In genomic region chrX:21375595-21376047, dm6 we compare ENCODE assay signal across 1 fruit fly cellular context.
A peak's percentile ranks its signal among the peaks of the same experiment; 100 is the strongest.
TF ChIP-seq lines count a peak whose summit lies in the region.

No protein-coding gene starts in this region.

TF ChIP-seq in whole organism, embryonic, 481 proteins besides CTCF, POLR2A, EP300 and RAD21 (continued from another document and continues in another):
- TF ChIP-seq prd (optimal IDR thresholded peaks at IDR 0.05; lab: Kevin White, UChicago) (no peak), prd (GFP tag; IDR thresholded peaks at IDR 0.05; lab: Robert Waterston, UW) (0 out of 3 replicates have a peak, but pooled peaks have one; percentile 37), CG10366 (GFP tag; IDR thresholded peaks at IDR 0.05; lab: Robert Waterston, UW) (peak; percentile 16; the same call in 1 of the 2 replicates), ab (GFP tag; optimal IDR thresholded peaks at IDR 0.05; lab: Kevin White, UChicago) (no peak), Poxn (GFP tag; IDR thresholded peaks at IDR 0.05; lab: Robert Waterston, UW) (no peak), cato (GFP tag; optimal IDR thresholded peaks at IDR 0.05; lab: Kevin White, UChicago; ENCODE audit: borderline replicate concordance) (no peak), Bgb (GFP tag; IDR thresholded peaks at IDR 0.05; lab: Robert Waterston, UW; ENCODE audit: partially characterized antibody) (no peak), wdn (GFP tag; IDR thresholded peaks at IDR 0.05; lab: Robert Waterston, UW) (no peak), h (optimal IDR thresholded peaks at IDR 0.05; lab: Kevin White, UChicago) (no peak), CG13296 (GFP tag; optimal IDR thresholded peaks at IDR 0.05; lab: Kevin White, UChicago) (peak; percentile 60), CG5953 (GFP tag; IDR thresholded peaks at IDR 0.05; lab: Robert Waterston, UW) (no peak), Sox102F (GFP tag; optimal IDR thresholded peaks at IDR 0.05; lab: Kevin White, UChicago) (peak; percentile 47), Opbp (GFP tag; IDR thresholded peaks at IDR 0.05; lab: Robert Waterston, UW; ENCODE audit: partially characterized antibody) (no peak), ara (GFP tag; IDR thresholded peaks at IDR 0.05; lab: Robert Waterston, UW) (no peak), Oli (tag; optimal IDR thresholded peaks at IDR 0.05; lab: Kevin White, UChicago) (peak; percentile 45), CG43689 (GFP tag; IDR thresholded peaks at IDR 0.05; lab: Robert Waterston, UW) (no peak), dimm (GFP tag; IDR thresholded peaks at IDR 0.05; lab: Robert Waterston, UW) (no peak), tio (GFP tag; optimal IDR thresholded peaks at IDR 0.05; lab: Kevin White, UChicago) (no peak), stc (GFP tag; IDR thresholded peaks at IDR 0.05; lab: Robert Waterston, UW) (no peak), odd (GFP tag; optimal IDR thresholded peaks at IDR 0.05; lab: Kevin White, UChicago) (peak; percentile 18), ems (GFP tag; optimal IDR thresholded peaks at IDR 0.05; lab: Kevin White, UChicago) (no peak), Gsc (GFP tag; IDR thresholded peaks at IDR 0.05; lab: Robert Waterston, UW) (no peak), org-1 (GFP tag; optimal IDR thresholded peaks at IDR 0.05; lab: Kevin White, UChicago) (peak; percentile 7), CG9727 (GFP tag; optimal IDR thresholded peaks at IDR 0.05; lab: Kevin White, UChicago) (peak; percentile 39), slp2 (GFP tag; optimal IDR thresholded peaks at IDR 0.05; lab: Kevin White, UChicago) (no peak), Jarid2 (GFP tag; optimal IDR thresholded peaks at IDR 0.05; lab: Kevin White, UChicago) (no peak), GATAe (GFP tag; conservative IDR thresholded peaks at IDR 0.05; lab: Robert Waterston, UW) (no peak), Drgx (GFP tag; IDR thresholded peaks at IDR 0.05; lab: Robert Waterston, UW) (peak; percentile 36; the same call in 1 of the 2 replicates), sens (GFP tag; lab: Kevin White, UChicago) (no peak), CG6813 (GFP tag; optimal IDR thresholded peaks at IDR 0.05; lab: Kevin White, UChicago) (peak; percentile 19), CG13775 (GFP tag; optimal IDR thresholded peaks at IDR 0.05; lab: Kevin White, UChicago) (peak; percentile 19), exex (tag; optimal IDR thresholded peaks at IDR 0.05; lab: Kevin White, UChicago) (no peak), CG14860 (GFP tag; IDR thresholded peaks at IDR 0.05; lab: Robert Waterston, UW; ENCODE audit: partially characterized antibody) (no peak), nau (GFP tag; optimal IDR thresholded peaks at IDR 0.05; lab: Kevin White, UChicago) (no peak), CG2202 (tag; optimal IDR thresholded peaks at IDR 0.05; lab: Kevin White, UChicago) (no peak), Hsf (GFP tag; optimal IDR thresholded peaks at IDR 0.05; lab: Kevin White, UChicago) (no peak), lilli (GFP tag; optimal IDR thresholded peaks at IDR 0.05; lab: Kevin White, UChicago) (peak; percentile 28), eyg (GFP tag; optimal IDR thresholded peaks at IDR 0.05; lab: Kevin White, UChicago) (no peak), CG12659 (GFP tag; optimal IDR thresholded peaks at IDR 0.05; lab: Kevin White, UChicago) (peak; percentile 51), eve (GFP tag; optimal IDR thresholded peaks at IDR 0.05; lab: Kevin White, UChicago) (no peak), sens-2 (GFP tag; IDR thresholded peaks at IDR 0.05; lab: Robert Waterston, UW) (no peak), HLH4C (GFP tag; IDR thresholded peaks at IDR 0.05; lab: Robert Waterston, UW; ENCODE audit: partially characterized antibody) (no peak), CG14965 (GFP tag; optimal IDR thresholded peaks at IDR 0.05; lab: Kevin White, UChicago; ENCODE audit: borderline replicate concordance) (no peak), CG15601 (tag; optimal IDR thresholded peaks at IDR 0.05; lab: Kevin White, UChicago) (no peak), CG18476 (GFP tag; optimal IDR thresholded peaks at IDR 0.05; lab: Kevin White, UChicago) (no peak), fd64A (GFP tag; optimal IDR thresholded peaks at IDR 0.05; lab: Kevin White, UChicago) (no peak), tll (GFP tag; optimal IDR thresholded peaks at IDR 0.05; lab: Kevin White, UChicago) (no peak), jigr1 (GFP tag; IDR thresholded peaks at IDR 0.05; lab: Robert Waterston, UW) (no peak), pita (GFP tag; optimal IDR thresholded peaks at IDR 0.05; lab: Kevin White, UChicago) (no peak), Trl (optimal IDR thresholded peaks at IDR 0.05; lab: Kevin White, UChicago) (peak; percentile 20 to 48), Trl (GFP tag; optimal IDR thresholded peaks at IDR 0.05; lab: Kevin White, UChicago) (no peak), ac (GFP tag; optimal IDR thresholded peaks at IDR 0.05; lab: Kevin White, UChicago) (no peak), knrl (GFP tag; IDR thresholded peaks at IDR 0.05; lab: Robert Waterston, UW; ENCODE audit: partially characterized antibody) (no peak), ken (GFP tag; IDR thresholded peaks at IDR 0.05; lab: Robert Waterston, UW) (no peak), z (GFP tag; IDR thresholded peaks at IDR 0.05; lab: Robert Waterston, UW) (no peak), trem (tag; optimal IDR thresholded peaks at IDR 0.05; lab: Kevin White, UChicago) (no peak), al (GFP tag; IDR thresholded peaks at IDR 0.05; lab: Robert Waterston, UW) (0 out of 2 replicates have a peak, but pooled peaks have one; percentile 24), peb (GFP tag; IDR thresholded peaks at IDR 0.05; lab: Robert Waterston, UW) (no peak), Elba2 (GFP tag; optimal IDR thresholded peaks at IDR 0.05; lab: Kevin White, UChicago) (no peak), HmgD (GFP tag; optimal IDR thresholded peaks at IDR 0.05; lab: Kevin White, UChicago) (no peak), gsb (GFP tag; IDR thresholded peaks at IDR 0.05; lab: Robert Waterston, UW) (no peak), E2f1 (GFP tag; IDR thresholded peaks at IDR 0.05; lab: Robert Waterston, UW) (no peak), Abd-B (GFP tag; optimal IDR thresholded peaks at IDR 0.05; lab: Kevin White, UChicago) (no peak), Dbx (GFP tag; IDR thresholded peaks at IDR 0.05; lab: Robert Waterston, UW) (0 out of 3 replicates have a peak, but pooled peaks have one; percentile 30), Rx (GFP tag; IDR thresholded peaks at IDR 0.05; lab: Robert Waterston, UW) (no peak), Mad (GFP tag; optimal IDR thresholded peaks at IDR 0.05; lab: Kevin White, UChicago) (no peak), sima (GFP tag; optimal IDR thresholded peaks at IDR 0.05; lab: Kevin White, UChicago) (no peak), stwl (tag; optimal IDR thresholded peaks at IDR 0.05; lab: Kevin White, UChicago) (no peak), p53 (GFP tag; optimal IDR thresholded peaks at IDR 0.05; lab: Kevin White, UChicago) (no peak), zfh2 (GFP tag; optimal IDR thresholded peaks at IDR 0.05; lab: Kevin White, UChicago) (no peak), CG14441 (GFP tag; IDR thresholded peaks at IDR 0.05; lab: Robert Waterston, UW) (no peak), CG15073 (GFP tag; optimal IDR thresholded peaks at IDR 0.05; lab: Kevin White, UChicago) (no peak), caup (GFP tag; optimal IDR thresholded peaks at IDR 0.05; lab: Kevin White, UChicago; ENCODE audit: severe bottlenecking) (peak; percentile 48), gcm (GFP tag; optimal IDR thresholded peaks at IDR 0.05; lab: Kevin White, UChicago) (no peak), CG10959 (GFP tag; IDR thresholded peaks at IDR 0.05; lab: Robert Waterston, UW) (no peak), CG16813 (GFP tag; IDR thresholded peaks at IDR 0.05; lab: Robert Waterston, UW; ENCODE audit: partially characterized antibody) (no peak), Neu2 (GFP tag; optimal IDR thresholded peaks at IDR 0.05; lab: Kevin White, UChicago; ENCODE audit: borderline replicate concordance) (no peak), Hand (GFP tag; optimal IDR thresholded peaks at IDR 0.05; lab: Kevin White, UChicago) (peak; percentile 52), her (GFP tag; optimal IDR thresholded peaks at IDR 0.05; lab: Kevin White, UChicago) (no peak), dm (GFP tag; optimal IDR thresholded peaks at IDR 0.05; lab: Kevin White, UChicago) (no peak), CG1603 (tag; optimal IDR thresholded peaks at IDR 0.05; lab: Kevin White, UChicago) (no peak), HHEX (GFP tag; optimal IDR thresholded peaks at IDR 0.05; lab: Kevin White, UChicago) (peak; percentile 52), pho (GFP tag; optimal IDR thresholded peaks at IDR 0.05; lab: Kevin White, UChicago) (no peak), Blimp-1 (GFP tag; optimal IDR thresholded peaks at IDR 0.05; lab: Kevin White, UChicago) (peak; percentile 36), Mrtf (GFP tag; IDR thresholded peaks at IDR 0.05; lab: Robert Waterston, UW) (0 out of 3 replicates have a peak, but pooled peaks have one; percentile 42), ro (GFP tag; IDR thresholded peaks at IDR 0.05; lab: Robert Waterston, UW) (no peak), bbx (GFP tag; IDR thresholded peaks at IDR 0.05; lab: Robert Waterston, UW; ENCODE audit: partially characterized antibody) (no peak), CG13287 (GFP tag; IDR thresholded peaks at IDR 0.05; lab: Robert Waterston, UW; ENCODE audit: partially characterized antibody) (no peak), CG10321 (GFP tag; IDR thresholded peaks at IDR 0.05; lab: Robert Waterston, UW) (no peak), tin (GFP tag; optimal IDR thresholded peaks at IDR 0.05; lab: Kevin White, UChicago) (no peak), NfI (GFP tag; optimal IDR thresholded peaks at IDR 0.05; lab: Kevin White, UChicago) (peak; percentile 41), BtbVII (GFP tag; optimal IDR thresholded peaks at IDR 0.05; lab: Kevin White, UChicago) (no peak), otp (GFP tag; IDR thresholded peaks at IDR 0.05; lab: Robert Waterston, UW) (no peak), CG6175 (GFP tag; IDR thresholded peaks at IDR 0.05; lab: Robert Waterston, UW) (no peak), CG31224 (GFP tag; IDR thresholded peaks at IDR 0.05; lab: Robert Waterston, UW) (no peak), croc (GFP tag; conservative IDR thresholded peaks at IDR 0.05; lab: Robert Waterston, UW) (no peak), bsh (GFP tag; optimal IDR thresholded peaks at IDR 0.05; lab: Kevin White, UChicago) (peak in 1 of 2 experiments; percentile 37), phol (tag; optimal IDR thresholded peaks at IDR 0.05; lab: Kevin White, UChicago) (peak; percentile 46), Dfd (GFP tag; optimal IDR thresholded peaks at IDR 0.05; lab: Kevin White, UChicago) (no peak), dysf (GFP tag; IDR thresholded peaks at IDR 0.05; lab: Robert Waterston, UW) (peak; percentile 40; the same call in 1 of the 3 replicates), pb (GFP tag; optimal IDR thresholded peaks at IDR 0.05; lab: Kevin White, UChicago) (no peak), CG6854 (GFP tag; optimal IDR thresholded peaks at IDR 0.05; lab: Kevin White, UChicago) (peak; percentile 2), CG31441 (GFP tag; IDR thresholded peaks at IDR 0.05; lab: Robert Waterston, UW) (no peak; the same call in 1 of the 2 replicates), Sox100B (GFP tag; optimal IDR thresholded peaks at IDR 0.05; lab: Kevin White, UChicago) (peak; percentile 54), Lhr (GFP tag; optimal IDR thresholded peaks at IDR 0.05; lab: Kevin White, UChicago) (no peak), bab2 (GFP tag; optimal IDR thresholded peaks at IDR 0.05; lab: Kevin White, UChicago) (no peak), gcm2 (GFP tag; optimal IDR thresholded peaks at IDR 0.05; lab: Kevin White, UChicago) (no peak), kay (GFP tag; optimal IDR thresholded peaks at IDR 0.05; lab: Kevin White, UChicago) (no peak), nerfin-1 (tag; optimal IDR thresholded peaks at IDR 0.05; lab: Kevin White, UChicago) (no peak), CG9437 (GFP tag; optimal IDR thresholded peaks at IDR 0.05; lab: Kevin White, UChicago) (peak; percentile 28), tx (GFP tag; optimal IDR thresholded peaks at IDR 0.05; lab: Kevin White, UChicago) (no peak), slbo (GFP tag; IDR thresholded peaks at IDR 0.05; lab: Robert Waterston, UW) (peak; percentile 63), CoRest (tag; optimal IDR thresholded peaks at IDR 0.05; lab: Kevin White, UChicago) (peak; percentile 39), CG10267 (tag; optimal IDR thresholded peaks at IDR 0.05; lab: Kevin White, UChicago) (peak; percentile 19), CG13424 (tag; optimal IDR thresholded peaks at IDR 0.05; lab: Kevin White, UChicago) (peak; percentile 57), Deaf1 (tag; optimal IDR thresholded peaks at IDR 0.05; lab: Kevin White, UChicago) (peak; percentile 56), bigmax (GFP tag; optimal IDR thresholded peaks at IDR 0.05; lab: Kevin White, UChicago) (no peak), CG17385 (GFP tag; optimal IDR thresholded peaks at IDR 0.05; lab: Kevin White, UChicago) (peak; percentile 40), chinmo (GFP tag; IDR thresholded peaks at IDR 0.05; lab: Robert Waterston, UW; ENCODE audit: partially characterized antibody) (no peak), az2 (GFP tag; optimal IDR thresholded peaks at IDR 0.05; lab: Kevin White, UChicago) (peak; percentile 14), CG11398 (GFP tag; optimal IDR thresholded peaks at IDR 0.05; lab: Kevin White, UChicago) (no peak), CG7745 (tag; optimal IDR thresholded peaks at IDR 0.05; lab: Kevin White, UChicago) (no peak), chm (GFP tag; IDR thresholded peaks at IDR 0.05; lab: Robert Waterston, UW) (no peak), PHDP (tag; optimal IDR thresholded peaks at IDR 0.05; lab: Kevin White, UChicago) (peak; percentile 57), crc (GFP tag; optimal IDR thresholded peaks at IDR 0.05; lab: Kevin White, UChicago) (no peak), aop (GFP tag; IDR thresholded peaks at IDR 0.05; lab: Robert Waterston, UW) (no peak), CG12744 (GFP tag; optimal IDR thresholded peaks at IDR 0.05; lab: Kevin White, UChicago) (no peak), inv (GFP tag; IDR thresholded peaks at IDR 0.05; lab: Robert Waterston, UW; ENCODE audit: partially characterized antibody) (no peak), Six4 (GFP tag; optimal IDR thresholded peaks at IDR 0.05; lab: Kevin White, UChicago) (no peak), CG14667 (GFP tag; IDR thresholded peaks at IDR 0.05; lab: Robert Waterston, UW) (no peak), CG34224 (GFP tag; IDR thresholded peaks at IDR 0.05; lab: Robert Waterston, UW; ENCODE audit: partially characterized antibody) (no peak), CG15011 (GFP tag; optimal IDR thresholded peaks at IDR 0.05; lab: Kevin White, UChicago) (peak; percentile 11), repo (GFP tag; optimal IDR thresholded peaks at IDR 0.05; lab: Kevin White, UChicago) (no peak), CG2120 (GFP tag; optimal IDR thresholded peaks at IDR 0.05; lab: Kevin White, UChicago) (peak; percentile 53), ind (GFP tag; optimal IDR thresholded peaks at IDR 0.05; lab: Kevin White, UChicago) (peak; percentile 31)
